Worm (Caenorhabditis elegans): ENCODE results near the gene ZK418.7.

Gene ZK418.7

DNA sequence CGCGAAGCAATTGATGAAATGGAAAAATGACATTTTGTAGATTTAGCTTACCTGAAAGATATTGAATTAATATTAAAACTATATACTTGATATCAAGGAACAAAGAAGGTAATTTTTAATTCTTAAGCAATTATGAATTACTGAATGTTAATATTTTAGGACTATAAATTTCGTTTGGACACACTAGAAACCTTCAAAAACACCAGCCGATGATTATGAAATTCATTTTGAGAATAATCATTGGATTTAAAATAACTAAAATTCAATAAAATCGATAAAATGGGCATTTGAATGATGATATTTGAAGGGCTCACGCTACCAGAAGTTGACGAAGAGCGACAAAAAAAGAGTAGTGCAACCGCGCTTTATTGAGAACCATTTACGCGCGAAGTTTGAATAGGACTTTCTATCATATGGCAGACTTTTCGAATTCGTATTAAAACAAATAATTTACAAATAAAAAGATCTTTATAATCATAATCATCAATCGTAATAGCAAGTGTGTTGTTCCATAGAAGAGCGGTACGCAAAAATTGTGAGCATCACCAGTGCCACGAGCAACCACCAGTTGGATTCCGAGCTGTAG lies 6.7 kb downstream of the ZK418.7 start, which contains the start of gene ZK418.5 (continued):
- peak; percentile 78 for TF ChIP-seq rnt-1 (tag; optimal IDR thresholded peaks at IDR 0.05)
- TF ChIP-seq unc-30 (tag; optimal IDR thresholded peaks at IDR 0.05), result no peak
- TF ChIP-seq unc-130 (tag; optimal IDR thresholded peaks at IDR 0.05), result no peak
- no peak for TF ChIP-seq vab-15 (tag; optimal IDR thresholded peaks at IDR 0.05)
- no peak for TF ChIP-seq tlp-1 (tag; optimal IDR thresholded peaks at IDR 0.05)
- TF ChIP-seq hlh-17 (GFP tag; optimal IDR thresholded peaks at IDR 0.05; ENCODE audit: borderline replicate concordance), result no peak
- TF ChIP-seq pag-3 (tag; optimal IDR thresholded peaks at IDR 0.05; ENCODE audit: borderline replicate concordance, insufficient read depth), result no peak
- TF ChIP-seq lin-13 (GFP tag; optimal IDR thresholded peaks at IDR 0.05), result peak; percentile 6
- TF ChIP-seq tbx-2 (tag; optimal IDR thresholded peaks at IDR 0.05), result peak; percentile 37
- TF ChIP-seq nhr-90 (tag; optimal IDR thresholded peaks at IDR 0.05; ENCODE audit: poor library complexity), result peak; percentile 45
- no peak for TF ChIP-seq ceh-88 (GFP tag; IDR thresholded peaks at IDR 0.05)
- TF ChIP-seq fos-1 (tag; optimal IDR thresholded peaks at IDR 0.05), result peak; percentile 30
- peak; percentile 6 for TF ChIP-seq blmp-1 (tag; optimal IDR thresholded peaks at IDR 0.05)
- TF ChIP-seq hlh-4 (tag; optimal IDR thresholded peaks at IDR 0.05), result no peak
- no peak for TF ChIP-seq elt-3 (tag; optimal IDR thresholded peaks at IDR 0.05)
- TF ChIP-seq jun-1 (tag; optimal IDR thresholded peaks at IDR 0.05), result no peak
- peak; percentile 36 for TF ChIP-seq unc-86 (tag; optimal IDR thresholded peaks at IDR 0.05)
- peak; percentile 92 to 97 (median 96) for TF ChIP-seq dpl-1 (GFP tag; optimal IDR thresholded peaks at IDR 0.05)
- TF ChIP-seq elt-2 (tag; optimal IDR thresholded peaks at IDR 0.05), result no peak
- peak; percentile 42 for TF ChIP-seq mep-1 (tag; optimal IDR thresholded peaks at IDR 0.05)
- TF ChIP-seq sup-37 (GFP tag; optimal IDR thresholded peaks at IDR 0.05), result no peak
- TF ChIP-seq nhr-84 (tag; optimal IDR thresholded peaks at IDR 0.05), result no peak
- TF ChIP-seq pqm-1 (tag; optimal IDR thresholded peaks at IDR 0.05), result no peak
- peak; percentile 58 for TF ChIP-seq nhr-85 (tag)
- TF ChIP-seq isw-1 (GFP tag; IDR thresholded peaks at IDR 0.05), result no peak; the same call in 1 of the 2 replicates
- TF ChIP-seq ces-1 (GFP tag; optimal IDR thresholded peaks at IDR 0.05), result no peak
- no peak for TF ChIP-seq sptf-1 (tag; optimal IDR thresholded peaks at IDR 0.05)
- TF ChIP-seq ztf-11 (tag; optimal IDR thresholded peaks at IDR 0.05), result no peak
- no peak for TF ChIP-seq lin-14 (GFP tag; optimal IDR thresholded peaks at IDR 0.05)
- TF ChIP-seq irx-1 (tag; optimal IDR thresholded peaks at IDR 0.05), result no peak
- peak in 1 of 2 experiments; percentile 11 for TF ChIP-seq mdl-1 (tag; optimal IDR thresholded peaks at IDR 0.05)

DNA sequence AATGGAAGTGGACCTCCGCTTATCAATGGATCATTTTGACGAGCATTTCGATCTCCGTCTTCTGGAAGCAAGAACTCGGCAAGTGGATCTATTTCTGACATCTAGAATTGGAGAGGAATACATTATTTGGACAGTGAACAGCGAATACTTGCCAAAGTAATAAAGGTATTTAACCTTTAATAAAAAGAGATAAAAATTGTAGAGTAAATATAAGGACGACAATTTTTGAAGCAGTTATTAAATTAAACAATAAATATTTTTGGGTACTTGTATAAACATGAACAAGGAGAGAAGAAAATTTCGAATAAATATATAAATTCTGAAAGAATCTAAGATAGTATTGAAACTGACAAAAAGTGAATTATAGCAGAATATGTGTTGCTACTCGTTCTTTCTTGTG lies 8.1 kb downstream of the ZK418.7 start, which contains the start of gene lin-37:
Gene lin-37, minus strand, starts transcription at position 101 of the 400 bp plus-strand sequence.
- no peak for TF ChIP-seq dpl-1 (GFP tag; optimal IDR thresholded peaks at IDR 0.05)
- no peak for TF ChIP-seq tbx-2 (tag; optimal IDR thresholded peaks at IDR 0.05)
- TF ChIP-seq sox-4 (tag; optimal IDR thresholded peaks at IDR 0.05), result no peak
- TF ChIP-seq F16B12.6 (tag; optimal IDR thresholded peaks at IDR 0.05), result no peak
- no peak for TF ChIP-seq tlp-1 (tag; optimal IDR thresholded peaks at IDR 0.05)

DNA sequence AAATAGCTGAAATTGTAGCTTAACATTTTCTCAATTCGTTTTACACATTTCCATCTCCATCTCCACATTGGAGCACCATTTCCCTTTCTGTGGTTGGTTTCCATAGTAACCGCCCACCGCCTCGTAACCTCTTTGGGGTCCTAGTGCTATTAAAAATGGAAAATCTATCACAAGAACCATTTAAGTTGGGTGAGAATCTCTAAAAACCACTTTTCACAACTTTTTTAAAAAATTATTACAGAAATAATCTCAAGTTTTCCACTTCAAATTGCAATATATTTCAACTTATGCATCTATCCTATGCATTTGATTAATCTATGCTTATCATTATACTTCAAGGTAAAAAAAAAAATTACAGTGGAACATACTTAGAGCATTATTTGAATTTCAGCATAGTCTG lies 10.6 kb downstream of the ZK418.7 start, which contains the start of gene tmem-17:
Gene tmem-17, plus strand, starts transcription at position 301 of the 400 bp plus-strand sequence.
- no peak for TF ChIP-seq pqm-1 (tag; optimal IDR thresholded peaks at IDR 0.05)
- no peak for TF ChIP-seq unc-30 (tag; optimal IDR thresholded peaks at IDR 0.05)
- no peak for TF ChIP-seq sup-37 (GFP tag; optimal IDR thresholded peaks at IDR 0.05)

DNA sequence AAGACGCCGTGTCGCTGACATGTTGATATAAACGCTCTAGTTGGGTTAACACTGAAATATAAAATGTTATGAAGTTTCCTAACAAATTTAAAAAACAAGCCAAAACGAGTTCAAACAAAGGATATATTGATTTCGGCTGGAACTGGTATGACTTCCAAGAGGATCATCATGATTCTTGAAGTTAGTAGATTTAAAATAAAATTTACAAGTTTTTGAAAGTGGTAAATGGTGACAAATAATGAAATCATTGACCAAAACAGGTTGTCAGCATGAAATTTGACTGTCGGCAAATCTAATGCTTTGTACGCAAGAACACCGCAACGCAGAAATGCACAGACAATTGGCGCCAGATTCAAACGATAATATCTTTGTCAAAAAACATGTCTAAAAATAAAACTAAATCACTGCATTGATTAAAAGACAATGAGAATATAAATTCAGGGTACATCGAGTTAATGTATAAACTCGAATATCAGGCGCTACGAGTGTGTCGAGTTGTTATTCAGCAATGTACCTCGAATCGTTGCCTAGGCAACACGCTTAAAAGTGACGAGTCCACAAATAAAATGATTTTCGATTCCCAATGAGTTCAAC lies 12.0 kb downstream of the ZK418.7 start, which contains the start of the genes ubc-18 and R01H2.8:
Gene ubc-18, minus strand, starts transcription at position 51 of the 594 bp plus-strand sequence.
Gene R01H2.8, plus strand, starts transcription at position 544 of the 594 bp plus-strand sequence.
- TF ChIP-seq mep-1 (tag; optimal IDR thresholded peaks at IDR 0.05) (peak; percentile 62), nhr-11 (tag; optimal IDR thresholded peaks at IDR 0.05) (no peak), dsc-1 (tag; optimal IDR thresholded peaks at IDR 0.05) (no peak), nhr-47 (tag; optimal IDR thresholded peaks at IDR 0.05) (peak; percentile 57), ama-1 (optimal IDR thresholded peaks at IDR 0.05) (no peak), hpl-2 (GFP tag; optimal IDR thresholded peaks at IDR 0.05) (no peak), aly-2 (tag; optimal IDR thresholded peaks at IDR 0.05) (peak; percentile 2), F16B12.6 (tag; optimal IDR thresholded peaks at IDR 0.05) (peak; percentile 88), ceh-63 (GFP tag; optimal IDR thresholded peaks at IDR 0.05) (no peak), lin-35 (GFP tag; optimal IDR thresholded peaks at IDR 0.05) (peak; percentile 93 to 97), egl-27 (tag; optimal IDR thresholded peaks at IDR 0.05) (no peak), unc-30 (tag; optimal IDR thresholded peaks at IDR 0.05) (no peak), nhr-71 (tag; optimal IDR thresholded peaks at IDR 0.05) (peak; percentile 61), elt-2 (tag; optimal IDR thresholded peaks at IDR 0.05) (no peak), lsy-2 (tag; optimal IDR thresholded peaks at IDR 0.05) (peak; percentile 51 to 79), sox-4 (tag; optimal IDR thresholded peaks at IDR 0.05) (no peak), fkh-8 (tag; optimal IDR thresholded peaks at IDR 0.05) (peak; percentile 34), xbp-1 (tag; optimal IDR thresholded peaks at IDR 0.05) (peak; percentile 42)
